Worm (Caenorhabditis elegans): ENCODE data around the gene ciao-2B.

The ciao-2B gene

DNA sequence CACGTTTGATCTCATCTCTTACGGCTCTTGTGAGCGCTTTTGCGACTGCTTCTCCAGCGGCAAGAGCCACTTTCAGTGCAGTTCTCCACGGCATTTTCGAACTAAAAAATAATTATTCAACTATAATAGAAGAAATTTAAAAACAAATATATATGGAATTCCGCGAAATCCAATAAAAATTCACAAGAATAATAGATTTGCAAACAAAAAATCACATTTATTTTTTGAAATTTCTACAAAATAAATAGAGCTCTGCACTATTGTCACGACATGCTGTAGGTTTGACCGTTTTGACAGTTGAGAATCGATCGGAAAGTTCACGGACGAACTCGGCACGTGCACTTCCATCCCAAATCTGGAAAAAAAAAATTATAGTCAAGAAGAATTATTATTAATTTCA, 3.8 kb downstream of the ciao-2B start, which contains the start of gene F45G2.8:
TSS of gene F45G2.8 (minus strand) at position 101 of the 400 bp plus-strand sequence.
- TF ChIP-seq sptf-1 (tag; optimal IDR thresholded peaks at IDR 0.05) = no peak
- no peak for TF ChIP-seq lin-39 (tag; optimal IDR thresholded peaks at IDR 0.05)
- TF ChIP-seq ets-5 (GFP tag; IDR thresholded peaks at IDR 0.05) = no peak
- no peak for TF ChIP-seq vab-15 (tag; optimal IDR thresholded peaks at IDR 0.05)
- TF ChIP-seq mdl-1 (tag; optimal IDR thresholded peaks at IDR 0.05) = no peak
- TF ChIP-seq ceh-90 (tag; optimal IDR thresholded peaks at IDR 0.05) = no peak
- TF ChIP-seq dsc-1 (tag; optimal IDR thresholded peaks at IDR 0.05) = no peak
- TF ChIP-seq lin-35 (GFP tag; optimal IDR thresholded peaks at IDR 0.05) = no peak
- no peak for TF ChIP-seq snpc-4 (tag; optimal IDR thresholded peaks at IDR 0.05)
- TF ChIP-seq nhr-76 (tag; optimal IDR thresholded peaks at IDR 0.05) = no peak
- no peak for TF ChIP-seq fkh-8 (tag; optimal IDR thresholded peaks at IDR 0.05)
- TF ChIP-seq nhr-77 (tag; optimal IDR thresholded peaks at IDR 0.05) = no peak
- TF ChIP-seq unc-86 (tag; optimal IDR thresholded peaks at IDR 0.05) = no peak
- TF ChIP-seq fos-1 (tag; optimal IDR thresholded peaks at IDR 0.05) = no peak
- TF ChIP-seq unc-130 (tag; optimal IDR thresholded peaks at IDR 0.05) = no peak
- no peak for TF ChIP-seq jun-1 (tag; optimal IDR thresholded peaks at IDR 0.05)

DNA sequence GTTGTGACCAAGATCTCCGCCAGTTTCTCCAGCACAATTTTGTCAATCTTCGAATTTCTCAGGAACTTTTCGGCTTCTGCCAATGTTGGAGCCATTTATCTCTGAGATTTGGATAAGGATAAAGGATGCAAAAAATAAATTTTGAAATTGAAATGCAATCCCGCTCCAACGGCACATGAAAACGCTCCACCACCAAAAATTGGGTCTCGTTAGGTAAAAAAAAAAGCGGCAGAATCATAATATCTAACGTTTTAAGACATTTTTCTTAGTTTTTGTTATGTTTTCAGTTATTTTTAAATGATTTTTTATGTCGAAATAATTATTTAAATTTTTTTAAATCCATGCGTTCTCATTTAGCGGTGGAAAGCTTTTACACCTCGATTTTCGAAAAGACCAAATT, 4.9 kb downstream of the ciao-2B start, which contains the start of gene F45G2.7:
TSS of gene F45G2.7 (minus strand) at position 101 of the 400 bp plus-strand sequence.
- TF ChIP-seq hlh-17 (GFP tag; optimal IDR thresholded peaks at IDR 0.05; ENCODE audit: borderline replicate concordance) = no peak
- no peak for TF ChIP-seq xbp-1 (tag; optimal IDR thresholded peaks at IDR 0.05)
- TF ChIP-seq mep-1 (tag; optimal IDR thresholded peaks at IDR 0.05) = no peak
- TF ChIP-seq nhr-11 (tag; optimal IDR thresholded peaks at IDR 0.05) = no peak
- no peak for TF ChIP-seq ces-1 (GFP tag; optimal IDR thresholded peaks at IDR 0.05)
- no peak for TF ChIP-seq ceh-82 (tag; optimal IDR thresholded peaks at IDR 0.05)
- TF ChIP-seq lin-35 (GFP tag; optimal IDR thresholded peaks at IDR 0.05) = no peak
- TF ChIP-seq unc-62 (GFP tag; optimal IDR thresholded peaks at IDR 0.05) = no peak
- TF ChIP-seq nhr-28 (tag; optimal IDR thresholded peaks at IDR 0.05) = no peak
- TF ChIP-seq elt-3 (tag; optimal IDR thresholded peaks at IDR 0.05) = no peak
- no peak for TF ChIP-seq isw-1 (GFP tag; IDR thresholded peaks at IDR 0.05)
- TF ChIP-seq irx-1 (tag; optimal IDR thresholded peaks at IDR 0.05) = no peak
- no peak for TF ChIP-seq lin-14 (GFP tag; optimal IDR thresholded peaks at IDR 0.05)
- no peak for TF ChIP-seq sup-37 (GFP tag; optimal IDR thresholded peaks at IDR 0.05)
- TF ChIP-seq mab-9 (GFP tag; IDR thresholded peaks at IDR 0.05) = no peak

DNA sequence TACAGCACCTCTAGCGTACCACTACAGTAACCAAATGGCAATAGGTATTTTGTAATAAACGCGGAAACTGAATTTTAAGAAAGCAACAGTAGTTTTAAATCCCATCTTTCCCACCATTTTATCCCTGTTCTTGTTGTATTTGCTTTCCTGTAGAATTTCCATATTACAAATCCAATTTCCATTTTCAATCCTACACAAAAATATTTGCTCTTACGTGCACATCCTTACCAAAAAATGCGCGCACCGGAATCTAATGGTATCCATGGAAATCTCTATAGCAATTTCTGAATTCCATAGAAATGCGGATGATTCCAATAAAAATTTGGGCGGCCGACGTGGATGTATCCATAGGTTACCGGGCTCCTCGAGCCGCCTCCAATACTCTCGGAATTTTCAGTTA, 9.2 kb downstream of the ciao-2B start, which contains the start of gene trf-1:
TSS of gene trf-1 (plus strand) at position 301 of the 400 bp plus-strand sequence.
- TF ChIP-seq efl-3 (GFP tag; optimal IDR thresholded peaks at IDR 0.05) (no peak), ama-1 (optimal IDR thresholded peaks at IDR 0.05) (no peak), Y116A8C.19 (tag; optimal IDR thresholded peaks at IDR 0.05; ENCODE audit: borderline replicate concordance) (no peak), ceh-90 (tag; optimal IDR thresholded peaks at IDR 0.05) (no peak), elt-3 (tag; optimal IDR thresholded peaks at IDR 0.05) (no peak), nhr-77 (tag; optimal IDR thresholded peaks at IDR 0.05) (no peak), C34B4.2 (tag; optimal IDR thresholded peaks at IDR 0.05) (no peak), C04F5.9 (tag; optimal IDR thresholded peaks at IDR 0.05) (no peak)

DNA sequence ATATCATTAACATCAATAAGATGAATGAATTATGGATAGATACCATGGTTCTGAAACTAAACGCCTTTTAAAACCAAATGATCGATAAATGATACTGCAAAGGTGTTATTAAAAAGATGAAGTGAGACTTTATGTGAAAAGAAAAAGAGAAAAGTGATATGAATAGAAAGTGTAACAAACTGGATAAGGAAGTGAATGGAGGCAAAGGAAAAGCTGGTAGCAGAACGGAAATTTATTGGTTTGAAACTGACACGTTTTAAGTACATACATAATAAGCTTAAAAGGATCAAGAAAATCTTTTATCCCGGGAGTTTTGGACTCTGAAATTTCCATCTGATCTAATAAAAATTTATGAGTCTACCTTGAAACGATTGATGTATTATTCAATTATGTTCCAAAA, 9.7 kb downstream of the ciao-2B start, which contains the start of gene bli-5:
TSS of gene bli-5 (minus strand) at position 101 of the 400 bp plus-strand sequence.
- TF ChIP-seq skn-1 (tag; optimal IDR thresholded peaks at IDR 0.05) = no peak
- TF ChIP-seq tlp-1 (tag; optimal IDR thresholded peaks at IDR 0.05) = no peak
- no peak for TF ChIP-seq unc-86 (tag; optimal IDR thresholded peaks at IDR 0.05)
- no peak for TF ChIP-seq hlh-17 (GFP tag; optimal IDR thresholded peaks at IDR 0.05; ENCODE audit: borderline replicate concordance)
- no peak for TF ChIP-seq egl-27 (tag; optimal IDR thresholded peaks at IDR 0.05)
- no peak for TF ChIP-seq ama-1 (optimal IDR thresholded peaks at IDR 0.05)
- TF ChIP-seq unc-30 (tag; optimal IDR thresholded peaks at IDR 0.05) = no peak
- no peak for TF ChIP-seq elt-3 (tag; optimal IDR thresholded peaks at IDR 0.05)
- no peak for TF ChIP-seq nhr-90 (tag; optimal IDR thresholded peaks at IDR 0.05; ENCODE audit: poor library complexity)
- TF ChIP-seq fkh-4 (tag; optimal IDR thresholded peaks at IDR 0.05; ENCODE audit: borderline replicate concordance) = no peak
- no peak for TF ChIP-seq ceh-82 (tag; optimal IDR thresholded peaks at IDR 0.05)
- no peak for TF ChIP-seq unc-130 (tag; optimal IDR thresholded peaks at IDR 0.05)
- no peak for TF ChIP-seq ceh-63 (GFP tag; optimal IDR thresholded peaks at IDR 0.05)

Measured in whole organism, L1 larva.